Worm (Caenorhabditis elegans): Measurements from ENCODE around the gene ugt-47.

- no peak for TF ChIP-seq tbx-2 (tag; optimal IDR thresholded peaks at IDR 0.05)
- TF ChIP-seq nhr-28 (tag; optimal IDR thresholded peaks at IDR 0.05), result no peak
- TF ChIP-seq R02D3.7 (tag; optimal IDR thresholded peaks at IDR 0.05), result no peak
- TF ChIP-seq skn-1 (tag; optimal IDR thresholded peaks at IDR 0.05), result no peak
- TF ChIP-seq nhr-12 (tag; optimal IDR thresholded peaks at IDR 0.05), result no peak
- TF ChIP-seq ceh-28 (tag; optimal IDR thresholded peaks at IDR 0.05), result no peak
- no peak for TF ChIP-seq unc-39 (tag; optimal IDR thresholded peaks at IDR 0.05)
These were observed 7.0 kb upstream of the ugt-47 start, which contains the start of gene C08B6.2 for ce11 chrV:10105412-10105811.

All from whole organism, L3 larva.